Worm (Caenorhabditis elegans) whole organism, late embryonic: ENCODE results near the gene F26F2.7.

ENCODE experiments used
- C08G9.2 ChIP-seq: sonication (generic microtip); optimal IDR thresholded peaks from 2 replicates; lab custom pipeline; 2016; ENCODE audit warnings: mild to moderate bottlenecking, missing genetic modification characterization, moderate library complexity, missing compliant biosample characterization
- C38D4.7 ChIP-seq: fragments of 200-800 bp; sonication (Bioruptor generic); optimal IDR thresholded peaks from 2 replicates; lab custom pipeline; 2018; ENCODE audit warnings: mild to moderate bottlenecking, missing genetic modification characterization, moderate library complexity, missing compliant biosample characterization
- K09A11.1 ChIP-seq: sonication (generic microtip); optimal IDR thresholded peaks from 2 replicates; lab custom pipeline; 2017; ENCODE audit warnings: antibody characterized with exemption, mild to moderate bottlenecking, missing genetic modification characterization, missing compliant biosample characterization; ENCODE audit not compliant: insufficient read depth
- T23F11.4 ChIP-seq: fragments of 200-800 bp; sonication (Bioruptor generic); optimal IDR thresholded peaks from 2 replicates; lab custom pipeline; 2018; ENCODE audit warnings: mild to moderate bottlenecking, missing genetic modification characterization, missing compliant biosample characterization
- ahr-1 ChIP-seq: sonication (generic microtip); optimal IDR thresholded peaks from 2 replicates; lab custom pipeline; 2016; ENCODE audit warnings: missing genetic modification characterization, missing compliant biosample characterization
- ama-1 ChIP-seq: fragments of 150-350 bp; optimal IDR thresholded peaks from 2 replicates; lab custom pipeline; 2014
- ceh-14 ChIP-seq: sonication (generic microtip); optimal IDR thresholded peaks from 2 replicates; lab custom pipeline; 2016; ENCODE audit warnings: missing genotype, missing genetic modification characterization, missing compliant biosample characterization
- ceh-19 ChIP-seq: fragments of 200-800 bp; sonication (Bioruptor generic); optimal IDR thresholded peaks from 2 replicates; lab custom pipeline; 2018; ENCODE audit warnings: mild to moderate bottlenecking, missing genetic modification characterization, missing compliant biosample characterization
- ceh-22 ChIP-seq: sonication (generic microtip); optimal IDR thresholded peaks from 2 replicates; lab custom pipeline; 2017; ENCODE audit warnings: missing biosample characterization, missing genetic modification characterization
- ceh-24 ChIP-seq: sonication (generic microtip); optimal IDR thresholded peaks from 2 replicates; lab custom pipeline; 2016; ENCODE audit warnings: mild to moderate bottlenecking, missing genetic modification characterization, missing compliant biosample characterization
- ceh-31 ChIP-seq: sonication (generic microtip); optimal IDR thresholded peaks from 2 replicates; lab custom pipeline; 2016; ENCODE audit warnings: missing genetic modification characterization, missing compliant biosample characterization
- ceh-45 ChIP-seq: fragments of 200-800 bp; sonication (Bioruptor generic); IDR thresholded peaks from 2 replicates; pipeline ENCODE4 v1.3.6; 2022; ENCODE audit warnings: missing genetic modification reagents, missing genetic modification characterization, missing compliant biosample characterization
- ceh-48 ChIP-seq: sonication (generic microtip); optimal IDR thresholded peaks from 2 replicates; lab custom pipeline; 2016; ENCODE audit warnings: missing genetic modification characterization, inconsistent platforms, missing compliant biosample characterization
- dve-1 ChIP-seq: sonication (generic microtip); optimal IDR thresholded peaks from 2 replicates; lab custom pipeline; 2017; ENCODE audit warnings: antibody characterized with exemption, mild to moderate bottlenecking, missing genetic modification characterization, missing compliant biosample characterization
- elt-2 ChIP-seq: sonication (generic microtip); optimal IDR thresholded peaks from 2 replicates; lab custom pipeline; 2016; ENCODE audit warnings: missing genetic modification reagents, missing genetic modification characterization, missing compliant biosample characterization
- elt-4 ChIP-seq: sonication (generic microtip); optimal IDR thresholded peaks from 2 replicates; lab custom pipeline; 2016; ENCODE audit warnings: missing genetic modification characterization, missing compliant biosample characterization
- fkh-10 ChIP-seq: fragments of 150-350 bp; optimal IDR thresholded peaks from 2 replicates; lab custom pipeline; 2014; ENCODE audit warnings: missing biosample characterization, missing genetic modification reagents, missing genetic modification characterization
- gmeb-2 ChIP-seq: sonication (generic microtip); optimal IDR thresholded peaks from 2 replicates; lab custom pipeline; 2016; ENCODE audit warnings: missing genetic modification characterization, inconsistent platforms, missing compliant biosample characterization
- hlh-13 ChIP-seq: fragments of 200-800 bp; sonication (Bioruptor generic); optimal IDR thresholded peaks from 2 replicates; lab custom pipeline; 2018; ENCODE audit warnings: mild to moderate bottlenecking, missing genetic modification characterization, missing compliant biosample characterization
- hlh-15 ChIP-seq: sonication (generic microtip); optimal IDR thresholded peaks from 2 replicates; lab custom pipeline; 2016; ENCODE audit warnings: missing genetic modification characterization, missing compliant biosample characterization
- hlh-6 ChIP-seq: sonication (generic microtip); optimal IDR thresholded peaks from 2 replicates; lab custom pipeline; 2016; ENCODE audit warnings: missing genotype, missing genetic modification characterization, missing compliant biosample characterization
- lim-6 ChIP-seq: sonication (generic microtip); optimal IDR thresholded peaks from 2 replicates; lab custom pipeline; 2016; ENCODE audit warnings: missing genetic modification characterization, missing compliant biosample characterization
- madf-2 ChIP-seq: sonication (generic microtip); optimal IDR thresholded peaks from 2 replicates; lab custom pipeline; 2017; ENCODE audit warnings: missing genetic modification characterization, missing compliant biosample characterization
- mec-3 ChIP-seq: sonication (generic microtip); optimal IDR thresholded peaks from 2 replicates; lab custom pipeline; 2016; ENCODE audit warnings: borderline replicate concordance, missing genetic modification characterization, missing compliant biosample characterization
- nfya-1 ChIP-seq: sonication (generic microtip); optimal IDR thresholded peaks from 2 replicates; lab custom pipeline; 2017; ENCODE audit warnings: missing genetic modification characterization, mild to moderate bottlenecking, missing compliant biosample characterization, antibody characterized with exemption, moderate library complexity
- odd-2 ChIP-seq: sonication (generic microtip); optimal IDR thresholded peaks from 2 replicates; lab custom pipeline; 2017; ENCODE audit warnings: antibody characterized with exemption, mild to moderate bottlenecking, missing genetic modification characterization, missing compliant biosample characterization
- pha-4 ChIP-seq: fragments of 150-350 bp; optimal IDR thresholded peaks from 2 replicates; lab custom pipeline; 2018; ENCODE audit warnings: missing biosample characterization, missing genetic modification reagents, missing genetic modification characterization
- pqm-1 ChIP-seq: sonication (generic microtip); optimal IDR thresholded peaks from 2 replicates; lab custom pipeline; 2016; ENCODE audit warnings: missing genetic modification characterization, missing compliant biosample characterization
- ref-2 ChIP-seq: sonication (generic microtip); optimal IDR thresholded peaks from 2 replicates; lab custom pipeline; 2016; ENCODE audit warnings: missing genetic modification characterization, missing compliant biosample characterization
- sox-2 ChIP-seq: fragments of 200-800 bp; sonication (Bioruptor generic); IDR thresholded peaks from 2 replicates; pipeline ENCODE4 v1.3.6; 2022; ENCODE audit warnings: missing genetic modification reagents, missing genetic modification characterization, missing compliant biosample characterization
- tbx-7 ChIP-seq: sonication (generic microtip); optimal IDR thresholded peaks from 2 replicates; lab custom pipeline; 2016; ENCODE audit warnings: missing genotype, missing genetic modification characterization, missing compliant biosample characterization
- ttx-3 ChIP-seq: sonication (generic microtip); optimal IDR thresholded peaks from 2 replicates; lab custom pipeline; 2016; ENCODE audit warnings: missing genetic modification reagents, missing genetic modification characterization, missing compliant biosample characterization
- zip-5 ChIP-seq: sonication (generic microtip); optimal IDR thresholded peaks from 2 replicates; lab custom pipeline; 2016; ENCODE audit warnings: missing genetic modification characterization, missing compliant biosample characterization

Gene F26F2.7

DNA sequence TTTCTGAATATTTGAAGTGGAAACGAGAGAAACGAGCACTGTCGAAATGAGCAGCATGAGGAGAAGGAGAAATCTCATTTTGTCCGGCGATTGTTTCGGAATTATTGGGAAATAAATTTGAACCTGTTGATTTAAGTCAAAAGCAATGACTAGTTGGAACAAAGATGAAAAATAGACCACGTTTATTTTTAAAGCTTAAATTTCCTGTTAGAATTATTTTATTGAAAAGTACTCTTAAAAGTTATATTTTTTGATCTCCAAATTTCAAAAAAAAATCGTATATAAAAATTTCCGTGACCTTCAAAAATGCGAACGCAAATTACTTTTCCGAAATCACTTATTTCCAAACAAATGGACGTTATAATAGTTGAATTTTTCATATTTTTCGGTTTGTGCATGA lies 14.9 kb downstream of the F26F2.7 start, which contains the start of gene F26F2.11:
Gene F26F2.11 (minus strand): TSS at position 101 of the 400 bp plus-strand sequence.
- TF ChIP-seq ahr-1 (tag; lab: Kevin White, UChicago) = no peak
- TF ChIP-seq T23F11.4 = no peak
- TF ChIP-seq K09A11.1 = no peak
- no peak for TF ChIP-seq odd-2 (tag; lab: Kevin White, UChicago)
- TF ChIP-seq hlh-15 (tag; lab: Kevin White, UChicago) = no peak
- no peak for TF ChIP-seq gmeb-2 (tag; lab: Kevin White, UChicago)
- no peak for TF ChIP-seq ceh-14
- TF ChIP-seq C38D4.7 (GFP tag; lab: Kevin White, UChicago) = no peak

DNA sequence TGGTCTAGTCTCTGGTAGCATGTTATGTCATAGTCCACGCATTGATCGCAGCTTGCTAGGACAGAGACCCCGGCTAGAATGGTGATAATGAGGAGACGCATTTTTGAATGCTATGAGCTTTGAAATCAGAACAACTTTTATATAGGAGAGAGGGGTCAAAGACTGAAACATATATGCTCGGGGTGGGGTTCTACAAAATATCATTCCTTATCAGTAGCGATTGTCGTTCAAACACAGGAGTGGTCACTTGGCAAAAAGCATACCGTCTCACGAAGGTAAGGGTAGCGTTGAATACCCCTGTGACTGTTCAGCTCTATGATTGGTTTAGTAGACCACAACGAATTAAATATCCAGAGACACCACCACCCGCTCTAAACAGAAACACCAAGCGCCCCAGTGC lies 16.3 kb downstream of the F26F2.7 start, which contains the start of gene F46B3.1:
Gene F46B3.1 (minus strand): TSS at position 101 of the 400 bp plus-strand sequence.
- TF ChIP-seq C08G9.2 = no peak
- no peak for TF ChIP-seq mec-3 (tag; lab: Kevin White, UChicago)
- TF ChIP-seq hlh-6 (tag; lab: Kevin White, UChicago) = no peak
- TF ChIP-seq fkh-10 (GFP tag; lab: Kevin White, UChicago) = no peak
- TF ChIP-seq sox-2 (GFP tag; lab: Robert Waterston, UW) = no peak
- TF ChIP-seq elt-2 (tag; lab: Kevin White, UChicago) = no peak
- no peak for TF ChIP-seq ceh-45
- TF ChIP-seq ttx-3 = no peak
- no peak for TF ChIP-seq ceh-24 (tag; lab: Kevin White, UChicago)
- TF ChIP-seq dve-1 (tag; lab: Kevin White, UChicago) = no peak

DNA sequence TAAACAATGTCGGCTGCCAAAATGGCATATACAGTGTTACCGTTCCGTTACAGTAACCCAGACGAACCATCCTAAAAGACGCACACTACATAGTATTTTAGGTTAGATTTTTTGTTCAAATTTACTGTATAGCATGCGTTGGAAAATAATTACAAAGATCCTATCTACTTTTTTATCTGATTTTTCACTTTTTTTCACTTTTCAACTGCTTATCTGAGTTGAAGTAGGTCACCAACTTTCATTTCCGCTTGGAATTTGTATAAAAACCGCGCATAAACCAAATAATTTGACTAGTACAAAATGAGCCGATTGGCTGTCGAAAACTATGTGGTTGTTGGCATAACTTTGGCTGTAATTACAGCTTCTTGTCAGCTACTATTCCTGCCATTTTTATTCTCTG lies 19.0 kb downstream of the F26F2.7 start, which contains the start of gene col-163:
Gene col-163 (plus strand): TSS at position 301 of the 400 bp plus-strand sequence.
- TF ChIP-seq pha-4 (tag; lab: Kevin White, UChicago) (no peak), ceh-22 (tag; lab: Kevin White, UChicago) (no peak), ceh-45 (no peak), odd-2 (tag; lab: Kevin White, UChicago) (no peak), ceh-48 (tag; lab: Kevin White, UChicago) (no peak), ceh-24 (tag; lab: Kevin White, UChicago) (no peak), hlh-6 (tag; lab: Kevin White, UChicago) (no peak), lim-6 (no peak)

DNA sequence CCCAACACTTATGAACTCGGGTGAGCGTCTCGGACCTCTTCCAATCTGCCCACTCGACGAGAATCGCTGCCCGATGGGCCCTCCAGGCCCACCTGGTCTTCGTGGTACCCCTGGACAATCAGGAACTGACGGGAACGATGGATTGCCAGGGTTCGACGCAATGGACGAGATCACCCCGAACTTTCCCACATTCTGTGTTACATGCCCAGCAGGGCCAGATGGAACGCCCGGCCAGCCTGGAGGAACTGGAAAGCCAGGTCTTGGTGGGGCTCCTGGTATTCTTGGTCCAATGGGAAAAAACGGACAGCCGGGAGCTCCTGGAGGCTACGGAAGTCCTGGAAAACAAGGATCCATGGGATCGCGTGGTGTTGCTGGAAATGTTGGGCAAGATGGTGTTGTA lies 19.9 kb downstream of the F26F2.7 start:
- TF ChIP-seq ceh-31 = peak; percentile 7
- peak; percentile 87 for TF ChIP-seq elt-4
- TF ChIP-seq hlh-13 (GFP tag; lab: Kevin White, UChicago) = no peak
- TF ChIP-seq pqm-1 (tag; lab: Kevin White, UChicago) = no peak

DNA sequence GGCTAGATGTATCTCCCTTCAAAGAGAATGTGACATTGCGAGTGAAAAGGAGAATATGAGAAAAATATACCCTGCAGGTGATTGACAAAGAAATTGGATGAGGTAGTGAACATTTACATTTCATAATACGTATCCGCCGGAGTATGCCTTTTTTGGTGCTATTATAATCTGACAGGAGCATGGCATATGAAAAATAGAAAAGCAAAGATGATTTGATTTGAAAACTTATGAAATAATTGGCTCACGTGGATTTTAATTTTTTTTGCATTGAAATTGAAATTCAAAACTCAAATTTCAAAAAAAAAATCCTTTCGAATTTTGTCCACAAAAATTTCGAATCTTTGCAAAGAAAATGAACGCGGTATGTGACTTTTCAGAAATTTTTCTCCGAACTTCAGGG lies 22.2 kb downstream of the F26F2.7 start, which contains the start of gene ttr-11:
Gene ttr-11 (plus strand): TSS at position 301 of the 400 bp plus-strand sequence.
- TF ChIP-seq mec-3 (tag; lab: Kevin White, UChicago) = no peak
- no peak for TF ChIP-seq hlh-13 (GFP tag; lab: Kevin White, UChicago)
- TF ChIP-seq nfya-1 = no peak
- no peak for TF ChIP-seq ceh-48 (tag; lab: Kevin White, UChicago)
- no peak for TF ChIP-seq elt-2 (tag; lab: Kevin White, UChicago)
- no peak for TF ChIP-seq ceh-19

DNA sequence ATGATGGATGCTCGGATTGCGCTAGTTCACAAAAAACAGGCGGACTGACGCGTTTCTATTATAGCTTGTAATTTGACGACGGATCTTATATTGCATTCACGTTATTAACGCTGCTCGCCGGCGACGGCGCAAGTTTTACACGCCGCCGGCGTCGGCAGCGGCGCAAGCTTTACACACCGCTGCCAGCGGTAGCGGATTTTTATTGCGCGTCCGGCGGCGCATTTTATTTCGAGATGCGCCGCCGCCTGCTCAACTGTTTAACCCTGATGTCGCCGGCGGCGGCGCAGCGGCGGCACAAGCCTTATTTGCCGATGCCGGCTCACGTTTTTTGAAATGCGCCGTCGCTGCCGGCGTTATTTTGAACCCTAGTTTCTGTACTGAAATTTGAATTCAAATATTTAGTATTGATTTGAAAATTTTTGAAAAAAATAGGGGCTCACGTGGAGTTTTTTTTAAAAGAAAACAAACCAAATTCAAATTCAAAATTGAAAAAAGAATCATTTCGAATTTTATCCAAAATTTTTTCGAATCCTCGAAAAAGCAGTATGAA lies 23.9 kb downstream of the F26F2.7 start, which contains the start of gene ttr-57:
Gene ttr-57 (plus strand): TSS at position 500 of the 550 bp plus-strand sequence.
- TF ChIP-seq ceh-48 (tag; lab: Kevin White, UChicago) (no peak), ama-1 (lab: Kevin White, UChicago) (no peak), tbx-7 (tag; lab: Kevin White, UChicago) (no peak), ceh-24 (tag; lab: Kevin White, UChicago) (no peak), mec-3 (tag; lab: Kevin White, UChicago) (no peak), elt-2 (tag; lab: Kevin White, UChicago) (no peak), ref-2 (tag; lab: Kevin White, UChicago) (no peak), zip-5 (tag; lab: Kevin White, UChicago) (no peak), madf-2 (tag; lab: Kevin White, UChicago) (no peak), hlh-6 (tag; lab: Kevin White, UChicago) (no peak)
